Fruit fly (Drosophila melanogaster) whole organism, embryonic: ENCODE measurements around the gene Ugt49B2.

ENCODE experiments used
- ATbp ChIP-seq: fragments of 200-800 bp; sonication (Bioruptor generic); optimal IDR thresholded peaks from 2 replicates; lab custom pipeline; 2017; ENCODE audit warnings: missing biosample characterization, mild to moderate bottlenecking, missing genetic modification characterization, missing genetic modification reagents
- BEAF-32 ChIP-seq: fragments of 200-800 bp; sonication (Bioruptor generic); optimal IDR thresholded peaks from 3 replicates; lab custom pipeline; 2017; ENCODE audit warnings: missing biosample characterization, missing genetic modification characterization, mild to moderate bottlenecking, moderate library complexity, missing genetic modification reagents
- Blimp-1 ChIP-seq: fragments of 200-800 bp; sonication (Bioruptor generic); optimal IDR thresholded peaks from 3 replicates; lab custom pipeline; 2018; ENCODE audit warnings: missing biosample characterization, missing genetic modification characterization, mild to moderate bottlenecking, moderate library complexity, missing genetic modification reagents
- Bteb2 ChIP-seq: fragments of 200-800 bp; sonication (Bioruptor generic); optimal IDR thresholded peaks from 2 replicates; lab custom pipeline; 2016; ENCODE audit warnings: missing biosample characterization, missing genetic modification characterization
- CG11398 ChIP-seq: fragments of 200-800 bp; sonication (Bioruptor generic); optimal IDR thresholded peaks from 2 replicates; lab custom pipeline; 2016; ENCODE audit warnings: missing biosample characterization, missing genetic modification characterization
- CG11456 ChIP-seq: fragments of 200-800 bp; sonication (Bioruptor generic); IDR thresholded peaks from 3 replicates; pipeline ENCODE4 v1.3.6; 2022; ENCODE audit warnings: missing biosample characterization, missing genetic modification characterization
- CG11723 ChIP-seq: fragments of 200-800 bp; sonication (Bioruptor generic); optimal IDR thresholded peaks from 2 replicates; lab custom pipeline; 2017; ENCODE audit warnings: missing biosample characterization, mild to moderate bottlenecking, missing genetic modification characterization
- CG12391 ChIP-seq: fragments of 200-800 bp; sonication (Bioruptor generic); optimal IDR thresholded peaks from 3 replicates; lab custom pipeline; 2018; ENCODE audit warnings: missing biosample characterization, mild to moderate bottlenecking, missing genetic modification characterization, moderate library complexity
- CG15514 ChIP-seq: fragments of 200-800 bp; sonication (Bioruptor generic); optimal IDR thresholded peaks from 3 replicates; lab custom pipeline; 2017; ENCODE audit warnings: missing biosample characterization, missing genetic modification characterization, mild to moderate bottlenecking, moderate library complexity, missing genetic modification reagents
- CG2875 ChIP-seq: fragments of 200-800 bp; sonication (Bioruptor generic); optimal IDR thresholded peaks from 2 replicates; lab custom pipeline; 2017; ENCODE audit warnings: missing biosample characterization, mild to moderate bottlenecking, missing genetic modification characterization, missing genetic modification reagents
- CG30431 ChIP-seq: fragments of 200-800 bp; sonication (Bioruptor generic); optimal IDR thresholded peaks from 2 replicates; lab custom pipeline; 2017; ENCODE audit warnings: missing biosample characterization, missing genetic modification characterization
- CG3163 ChIP-seq: fragments of 200-800 bp; sonication (Bioruptor generic); optimal IDR thresholded peaks from 3 replicates; lab custom pipeline; 2016; ENCODE audit warnings: missing biosample characterization, missing genetic modification characterization
- CG32772 ChIP-seq: fragments of 200-800 bp; sonication (Bioruptor generic); IDR thresholded peaks from 2 replicates; pipeline ENCODE4 v1.3.6; 2022; ENCODE audit warnings: missing biosample characterization, missing genetic modification characterization
- CG34224 ChIP-seq: fragments of 200-800 bp; sonication (Bioruptor generic); IDR thresholded peaks from 3 replicates; pipeline ENCODE4 v1.3.6; 2022; ENCODE audit warnings: missing biosample characterization, missing genetic modification characterization; ENCODE audit not compliant: partially characterized antibody
- CG4360 ChIP-seq: fragments of 200-800 bp; sonication (Bioruptor generic); IDR thresholded peaks from 2 replicates; pipeline ENCODE4 v1.3.6; 2022; ENCODE audit warnings: missing biosample characterization, missing genetic modification characterization
- CG7745 ChIP-seq: fragments of 200-800 bp; sonication (Bioruptor generic); optimal IDR thresholded peaks from 2 replicates; lab custom pipeline; 2018; ENCODE audit warnings: missing biosample characterization, mild to moderate bottlenecking, missing genetic modification characterization, moderate library complexity
- CrebB ChIP-seq: fragments of 200-800 bp; sonication (Bioruptor generic); optimal IDR thresholded peaks from 3 replicates; lab custom pipeline; 2018; ENCODE audit warnings: missing biosample characterization, mild to moderate bottlenecking, missing genetic modification characterization
- Dfd ChIP-seq, 2 experiments: fragments of >200 bp; optimal IDR thresholded peaks; 2 replicates each; lab custom pipeline; 2017; ENCODE audit warnings: missing biosample characterization in 2 of 2, missing genetic modification characterization in 2 of 2
- Dip2 ChIP-seq: fragments of 200-800 bp; sonication (Bioruptor generic); IDR thresholded peaks from 2 replicates; pipeline ENCODE4 v1.3.6; 2022; ENCODE audit warnings: missing biosample characterization, missing genetic modification characterization
- HLH54F ChIP-seq: fragments of 200-800 bp; sonication (Bioruptor generic); optimal IDR thresholded peaks from 3 replicates; lab custom pipeline; 2016; ENCODE audit warnings: missing biosample characterization, missing genetic modification characterization
- HLHmδ ChIP-seq: fragments of 200-800 bp; sonication (Bioruptor generic); optimal IDR thresholded peaks from 2 replicates; lab custom pipeline; 2018; ENCODE audit warnings: missing biosample characterization, mild to moderate bottlenecking, missing genetic modification characterization, moderate library complexity
- Hr39 ChIP-seq: fragments of >200 bp; optimal IDR thresholded peaks from 2 replicates; lab custom pipeline; 2017
- Mrtf ChIP-seq: fragments of 200-800 bp; sonication (Bioruptor generic); IDR thresholded peaks from 3 replicates; pipeline ENCODE4 v1.3.6; 2022; ENCODE audit warnings: missing biosample characterization, missing genetic modification characterization
- NFAT ChIP-seq: fragments of 200-800 bp; sonication (Bioruptor generic); IDR thresholded peaks from 2 replicates; pipeline ENCODE4 v1.3.6; 2022; ENCODE audit warnings: missing biosample characterization, missing genetic modification characterization
- Poxn ChIP-seq: fragments of 200-800 bp; sonication (Bioruptor generic); IDR thresholded peaks from 2 replicates; pipeline ENCODE4 v1.3.6; 2022; ENCODE audit warnings: missing biosample characterization, missing genetic modification characterization
- Trl ChIP-seq, 3 experiments: fragments of >200 bp in 2 of 3; fragments of 200-800 bp in 1 of 3; sonication (Bioruptor generic) in 1 of 3; optimal IDR thresholded peaks; 2 replicates in 1 of 3; 3 replicates in 2 of 3; lab custom pipeline; 2016 to 2017; ENCODE audit warnings: missing biosample characterization in 1 of 3, missing genetic modification characterization in 1 of 3
- Xbp1 ChIP-seq: fragments of 200-800 bp; sonication (Bioruptor generic); optimal IDR thresholded peaks from 3 replicates; lab custom pipeline; 2016; ENCODE audit warnings: missing biosample characterization, mild to moderate bottlenecking, missing genetic modification characterization
- ap ChIP-seq: fragments of 200-800 bp; sonication (Bioruptor generic); IDR thresholded peaks from 2 replicates; pipeline ENCODE4 v1.3.6; 2022; ENCODE audit warnings: missing biosample characterization, missing genetic modification characterization
- ase ChIP-seq: fragments of 200-800 bp; sonication (Bioruptor generic); IDR thresholded peaks from 3 replicates; pipeline ENCODE4 v1.3.6; 2022; ENCODE audit warnings: missing biosample characterization, missing genetic modification characterization
- bab2 ChIP-seq: fragments of 200-800 bp; sonication (Bioruptor generic); optimal IDR thresholded peaks from 2 replicates; lab custom pipeline; 2016; ENCODE audit warnings: missing biosample characterization, missing genetic modification characterization
- bowl ChIP-seq: fragments of 200-800 bp; sonication (Bioruptor generic); IDR thresholded peaks from 2 replicates; pipeline ENCODE4 v1.3.6; 2022; ENCODE audit warnings: missing biosample characterization, missing genetic modification characterization
- cad ChIP-seq: fragments of >200 bp; optimal IDR thresholded peaks from 2 replicates; lab custom pipeline; 2017; ENCODE audit warnings: missing biosample characterization, missing genetic modification characterization
- cas ChIP-seq: fragments of 200-800 bp; sonication (Bioruptor generic); IDR thresholded peaks from 2 replicates; pipeline ENCODE4 v1.3.6; 2022; ENCODE audit warnings: missing biosample characterization, missing genetic modification characterization
- crp ChIP-seq, 2 experiments: fragments of 200-800 bp; sonication (Bioruptor generic); optimal IDR thresholded peaks; 2 replicates in 1 of 2; 3 replicates in 1 of 2; lab custom pipeline; 2017; ENCODE audit warnings: missing biosample characterization in 2 of 2, missing genetic modification characterization in 2 of 2, mild to moderate bottlenecking in 1 of 2, moderate library complexity in 1 of 2
- dan ChIP-seq: fragments of 200-800 bp; sonication (Bioruptor generic); IDR thresholded peaks from 2 replicates; pipeline ENCODE4 v1.3.6; 2022; ENCODE audit warnings: missing biosample characterization, missing genetic modification characterization
- en ChIP-seq: fragments of 200-800 bp; sonication (Bioruptor generic); optimal IDR thresholded peaks from 2 replicates; lab custom pipeline; 2016; ENCODE audit warnings: missing biosample characterization, missing genetic modification characterization
- exex ChIP-seq: fragments of 200-800 bp; sonication (Bioruptor generic); optimal IDR thresholded peaks from 4 replicates; lab custom pipeline; 2018; ENCODE audit warnings: missing biosample characterization, mild to moderate bottlenecking, missing genetic modification characterization, moderate library complexity
- gcm ChIP-seq: fragments of 200-800 bp; sonication (Bioruptor generic); optimal IDR thresholded peaks from 2 replicates; lab custom pipeline; 2019; ENCODE audit warnings: missing biosample characterization, mild to moderate bottlenecking, missing genetic modification characterization, moderate library complexity
- gcm2 ChIP-seq: fragments of 200-800 bp; sonication (Bioruptor generic); optimal IDR thresholded peaks from 2 replicates; lab custom pipeline; 2016; ENCODE audit warnings: missing biosample characterization, missing genetic modification characterization
- gfzf ChIP-seq: fragments of 200-800 bp; sonication (Bioruptor generic); optimal IDR thresholded peaks from 2 replicates; lab custom pipeline; 2016; ENCODE audit warnings: missing biosample characterization, mild to moderate bottlenecking, missing genetic modification characterization, moderate library complexity
- gsb-n ChIP-seq: fragments of 200-800 bp; sonication (Bioruptor generic); optimal IDR thresholded peaks from 3 replicates; lab custom pipeline; 2018; ENCODE audit warnings: missing biosample characterization, mild to moderate bottlenecking, missing genetic modification characterization
- lbe ChIP-seq: fragments of 200-800 bp; sonication (Bioruptor generic); optimal IDR thresholded peaks from 2 replicates; lab custom pipeline; 2016; ENCODE audit warnings: missing biosample characterization, mild to moderate bottlenecking, missing genetic modification characterization
- lola ChIP-seq, 3 experiments: fragments of >200 bp in 2 of 3; fragments of 200-800 bp in 1 of 3; sonication (Bioruptor generic) in 1 of 3; optimal IDR thresholded peaks; 2 replicates each; lab custom pipeline; 2017 to 2019; ENCODE audit warnings: missing biosample characterization in 3 of 3, missing genetic modification characterization in 3 of 3, mild to moderate bottlenecking in 1 of 3, moderate library complexity in 1 of 3
- mam ChIP-seq: fragments of 200-800 bp; sonication (Bioruptor generic); optimal IDR thresholded peaks from 3 replicates; lab custom pipeline; 2016; ENCODE audit warnings: missing biosample characterization, missing genetic modification characterization
- nerfin-1 ChIP-seq: fragments of 200-800 bp; sonication (Bioruptor generic); optimal IDR thresholded peaks from 3 replicates; lab custom pipeline; 2019; ENCODE audit warnings: missing biosample characterization, mild to moderate bottlenecking, missing genetic modification characterization, moderate library complexity
- nmo ChIP-seq: fragments of 200-800 bp; sonication (Bioruptor generic); optimal IDR thresholded peaks from 2 replicates; lab custom pipeline; 2018; ENCODE audit warnings: missing biosample characterization, mild to moderate bottlenecking, missing genetic modification characterization, moderate library complexity
- pb ChIP-seq: fragments of 200-800 bp; sonication (Bioruptor generic); optimal IDR thresholded peaks from 3 replicates; lab custom pipeline; 2016; ENCODE audit warnings: missing biosample characterization, missing genetic modification characterization
- run ChIP-seq: fragments of 200-800 bp; sonication (Bioruptor generic); optimal IDR thresholded peaks from 3 replicates; lab custom pipeline; 2018; ENCODE audit warnings: missing biosample characterization, mild to moderate bottlenecking, missing genetic modification characterization
- slbo ChIP-seq: fragments of 200-800 bp; sonication (Bioruptor generic); IDR thresholded peaks from 2 replicates; pipeline ENCODE4 v1.3.6; 2022; ENCODE audit warnings: missing biosample characterization, missing genetic modification characterization
- sug ChIP-seq: fragments of 200-800 bp; optimal IDR thresholded peaks from 2 replicates; lab custom pipeline; 2019; ENCODE audit warnings: missing biosample characterization, mild to moderate bottlenecking, missing genetic modification characterization, moderate library complexity
- tio ChIP-seq: fragments of 200-800 bp; sonication (Bioruptor generic); optimal IDR thresholded peaks from 2 replicates; lab custom pipeline; 2017; ENCODE audit warnings: missing biosample characterization, missing genetic modification characterization, inconsistent platforms

Ugt49B2 gene

dm6 chr3R:21408372-21408771 is 8.8 kb upstream of the Ugt49B2 start (continued):
- TF ChIP-seq run = no peak
- no peak for TF ChIP-seq Blimp-1 (GFP tag; lab: Kevin White, UChicago)
- TF ChIP-seq gsb-n (tag; lab: Kevin White, UChicago) = no peak
- no peak for TF ChIP-seq ATbp (GFP tag; lab: Kevin White, UChicago)
- TF ChIP-seq ap (GFP tag; lab: Robert Waterston, UW) = no peak
- TF ChIP-seq CG2875 = no peak
- TF ChIP-seq nerfin-1 (tag; lab: Kevin White, UChicago) = no peak
- TF ChIP-seq Xbp1 (GFP tag; lab: Kevin White, UChicago) = peak; percentile 33
- peak; percentile 11 for TF ChIP-seq nmo (GFP tag; lab: Kevin White, UChicago)
- TF ChIP-seq CG12391 (tag; lab: Kevin White, UChicago) = no peak
- TF ChIP-seq BEAF-32 (GFP tag; lab: Kevin White, UChicago) = no peak
- no peak for TF ChIP-seq gfzf (GFP tag; lab: Kevin White, UChicago)
- no peak for TF ChIP-seq crp (GFP tag; optimal IDR thresholded peaks at IDR 0.05; lab: Kevin White, UChicago)
- no peak for TF ChIP-seq tio (GFP tag; lab: Kevin White, UChicago)
- TF ChIP-seq dan (GFP tag; lab: Robert Waterston, UW) = no peak
- no peak for TF ChIP-seq CG15514 (GFP tag; lab: Kevin White, UChicago)
- TF ChIP-seq gcm (GFP tag; lab: Kevin White, UChicago) = no peak
- no peak for TF ChIP-seq Poxn (GFP tag; lab: Robert Waterston, UW)
- TF ChIP-seq lola (GFP tag; optimal IDR thresholded peaks at IDR 0.05; lab: Kevin White, UChicago) = no peak
- no peak for TF ChIP-seq gcm2
- TF ChIP-seq bowl = no peak
- TF ChIP-seq HLH54F (GFP tag; lab: Kevin White, UChicago) = no peak
- TF ChIP-seq Hr39 (lab: Kevin White, UChicago) = no peak
- TF ChIP-seq lbe (GFP tag; lab: Kevin White, UChicago) = no peak
- TF ChIP-seq Mrtf (GFP tag; lab: Robert Waterston, UW) = 0 out of 3 replicates have a peak, but pooled peaks have one; percentile 21
- TF ChIP-seq NFAT (GFP tag; lab: Robert Waterston, UW) = no peak; the same call in 1 of the 2 replicates
- peak; percentile 100 for TF ChIP-seq Dip2 (GFP tag; lab: Robert Waterston, UW)
- no peak for TF ChIP-seq exex (tag; lab: Kevin White, UChicago)
- TF ChIP-seq Bteb2 (GFP tag; lab: Kevin White, UChicago) = no peak
- TF ChIP-seq bab2 = no peak
- no peak for TF ChIP-seq CG11723 (GFP tag; lab: Kevin White, UChicago)
- TF ChIP-seq CG7745 (tag; lab: Kevin White, UChicago) = no peak
- peak; percentile 11 for TF ChIP-seq HLHmδ
- TF ChIP-seq CG11398 (GFP tag; lab: Kevin White, UChicago) = no peak
- no peak for TF ChIP-seq pb (GFP tag; lab: Kevin White, UChicago)
- no peak for TF ChIP-seq slbo (GFP tag; lab: Robert Waterston, UW)
- TF ChIP-seq ase (GFP tag; lab: Robert Waterston, UW) = 0 out of 3 replicates have a peak, but pooled peaks have one; percentile 40
- TF ChIP-seq CG32772 (GFP tag; lab: Robert Waterston, UW) = no peak
- peak in 1 of 2 experiments; percentile 76 for TF ChIP-seq Dfd (GFP tag; optimal IDR thresholded peaks at IDR 0.05; lab: Kevin White, UChicago)
- no peak for TF ChIP-seq en
- 0 out of 2 replicates have a peak, but pooled peaks have one; percentile 35 for TF ChIP-seq cas (GFP tag; lab: Robert Waterston, UW)
- TF ChIP-seq Trl (optimal IDR thresholded peaks at IDR 0.05; lab: Kevin White, UChicago) = peak in 1 of 2 experiments; percentile 15
- TF ChIP-seq Trl (GFP tag; optimal IDR thresholded peaks at IDR 0.05; lab: Kevin White, UChicago) = no peak
- TF ChIP-seq mam (GFP tag; lab: Kevin White, UChicago) = no peak
- no peak for TF ChIP-seq CrebB (tag; lab: Kevin White, UChicago)
- TF ChIP-seq cad = no peak
- TF ChIP-seq CG34224 = no peak
- no peak for TF ChIP-seq CG30431
- TF ChIP-seq CG4360 (GFP tag; lab: Robert Waterston, UW) = no peak
- TF ChIP-seq CG3163 (GFP tag; lab: Kevin White, UChicago) = no peak
- no peak; the same call in 1 of the 3 replicates for TF ChIP-seq CG11456 (GFP tag; lab: Robert Waterston, UW)
- TF ChIP-seq sug (tag; lab: Kevin White, UChicago) = no peak
